Worm (Caenorhabditis elegans) whole organism, L1 larva: ENCODE results near the gene F22B7.9.

Experiments
- aly-2 ChIP-seq: fragments of 150-350 bp; optimal IDR thresholded peaks from 2 replicates; lab custom pipeline; 2014; ENCODE audit warnings: missing biosample characterization, missing genetic modification characterization
- ceh-63 ChIP-seq: fragments of 200-800 bp; sonication (Bioruptor generic); optimal IDR thresholded peaks from 2 replicates; lab custom pipeline; 2018; ENCODE audit warnings: mild to moderate bottlenecking, missing genetic modification characterization, missing compliant biosample characterization
- egl-27 ChIP-seq, 2 experiments: fragments of 150-350 bp in 1 of 2; sonication (generic microtip); optimal IDR thresholded peaks; 3 replicates each; lab custom pipeline; 2017 to 2018; ENCODE audit warnings: missing biosample characterization in 2 of 2, missing genetic modification characterization in 2 of 2, missing genetic modification reagents in 2 of 2
- fos-1 ChIP-seq: fragments of 150-350 bp; optimal IDR thresholded peaks from 2 replicates; lab custom pipeline; 2014; ENCODE audit warnings: missing biosample characterization, missing genetic modification characterization
- mdl-1 ChIP-seq, 2 experiments: fragments of 150-350 bp; optimal IDR thresholded peaks; 2 replicates each; lab custom pipeline; 2014 to 2017; ENCODE audit warnings: missing biosample characterization in 2 of 2, missing genetic modification characterization in 2 of 2, inconsistent platforms in 1 of 2
- nhr-12 ChIP-seq: sonication (generic microtip); optimal IDR thresholded peaks from 2 replicates; lab custom pipeline; 2017; ENCODE audit warnings: missing biosample characterization, missing genetic modification characterization
- nhr-90 ChIP-seq: sonication (generic microtip); optimal IDR thresholded peaks from 2 replicates; lab custom pipeline; 2016; ENCODE audit warnings: mild to moderate bottlenecking, missing genetic modification characterization, missing compliant biosample characterization; ENCODE audit not compliant: poor library complexity
- sox-4 ChIP-seq: sonication (generic microtip); optimal IDR thresholded peaks from 2 replicates; lab custom pipeline; 2016; ENCODE audit warnings: missing genetic modification characterization, missing compliant biosample characterization
- unc-62 ChIP-seq: fragments of 150-350 bp; optimal IDR thresholded peaks from 2 replicates; lab custom pipeline; 2014; ENCODE audit warnings: missing biosample characterization, missing genetic modification reagents, missing genetic modification characterization
- zag-1 ChIP-seq: fragments of 150-350 bp; optimal IDR thresholded peaks from 2 replicates; lab custom pipeline; 2014; ENCODE audit warnings: missing biosample characterization, missing genetic modification characterization

DNA sequence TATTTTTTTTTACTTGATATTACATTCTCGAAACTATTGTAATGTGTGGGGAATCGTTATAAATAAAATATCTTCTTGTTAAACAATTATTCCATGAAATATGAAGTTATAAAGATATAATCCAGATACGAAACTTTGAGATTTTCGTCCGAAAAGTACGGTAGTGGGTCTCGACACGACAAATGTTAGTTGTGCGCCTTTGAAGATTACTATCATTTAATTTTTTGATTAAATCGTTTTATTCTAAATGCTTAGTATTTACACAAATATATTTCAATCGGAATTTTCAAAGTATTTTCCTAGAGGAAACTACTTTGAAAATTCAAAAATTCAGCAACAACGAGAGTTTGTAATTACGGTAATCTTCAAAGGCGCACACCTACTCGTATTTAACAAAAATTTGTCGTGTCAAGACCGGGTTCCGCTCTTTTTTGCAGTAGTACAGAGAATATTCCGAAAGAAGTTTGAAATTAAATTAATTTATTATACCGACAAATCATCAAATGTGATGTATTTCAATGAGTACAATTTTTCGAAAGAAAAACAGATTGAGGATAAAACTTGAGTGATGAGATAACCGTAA is 1.5 kb downstream of the F22B7.9 start:
- TF ChIP-seq zag-1 (no peak), aly-2 (tag; lab: Kevin White, UChicago) (no peak), ceh-63 (no peak), fos-1 (no peak), sox-4 (no peak), nhr-90 (tag; lab: Kevin White, UChicago) (peak; percentile 47), unc-62 (GFP tag; lab: Kevin White, UChicago) (no peak), egl-27 (tag; optimal IDR thresholded peaks at IDR 0.05; lab: Kevin White, UChicago) (no peak), mdl-1 (tag; optimal IDR thresholded peaks at IDR 0.05; lab: Kevin White, UChicago) (no peak), nhr-12 (tag; lab: Kevin White, UChicago) (no peak)
